Worm (Caenorhabditis elegans) whole organism, young adult: Measurements from ENCODE around the gene tmem-138.

ENCODE experiments used
- F23B12.7 ChIP-seq: sonication (generic microtip); optimal IDR thresholded peaks from 2 replicates; lab custom pipeline; 2017; ENCODE audit warnings: missing genetic modification characterization, mild to moderate bottlenecking, missing compliant biosample characterization, antibody characterized with exemption, moderate library complexity; ENCODE audit not compliant: insufficient read depth
- F33H1.4 ChIP-seq: fragments of 200-800 bp; sonication (Bioruptor generic); IDR thresholded peaks from 2 replicates; pipeline ENCODE4 v1.3.6; 2022; ENCODE audit warnings: missing genetic modification reagents, missing genetic modification characterization, missing compliant biosample characterization
- F49E8.2 ChIP-seq: sonication (generic microtip); optimal IDR thresholded peaks from 3 replicates; lab custom pipeline; 2017; ENCODE audit warnings: missing genetic modification characterization, mild to moderate bottlenecking, missing compliant biosample characterization, antibody characterized with exemption, moderate library complexity; ENCODE audit not compliant: insufficient read depth
- K12H6.12 ChIP-seq: fragments of 200-800 bp; sonication (Bioruptor generic); optimal IDR thresholded peaks from 2 replicates; lab custom pipeline; 2018; ENCODE audit warnings: mild to moderate bottlenecking, missing genetic modification characterization, missing compliant biosample characterization
- T07F8.4 ChIP-seq: sonication (generic microtip); optimal IDR thresholded peaks from 2 replicates; lab custom pipeline; 2016; ENCODE audit warnings: mild to moderate bottlenecking, missing genetic modification characterization, moderate library complexity, missing compliant biosample characterization
- T26A5.8 ChIP-seq: sonication (generic microtip); optimal IDR thresholded peaks from 2 replicates; lab custom pipeline; 2016; ENCODE audit warnings: missing genetic modification characterization, missing compliant biosample characterization
- Y53G8AR.9 ChIP-seq: fragments of 200-800 bp; sonication (Bioruptor generic); conservative IDR thresholded peaks from 2 replicates; pipeline ENCODE4 v1.3.6; 2022; ENCODE audit warnings: missing genetic modification reagents, missing genetic modification characterization, missing compliant biosample characterization
- attf-3 ChIP-seq: fragments of 200-800 bp; sonication (Bioruptor generic); conservative IDR thresholded peaks from 2 replicates; pipeline ENCODE4 v1.3.6; 2022; ENCODE audit warnings: missing genetic modification reagents, missing genetic modification characterization, missing compliant biosample characterization
- attf-5 ChIP-seq: fragments of 200-800 bp; sonication (Bioruptor generic); optimal IDR thresholded peaks from 2 replicates; lab custom pipeline; 2018; ENCODE audit warnings: mild to moderate bottlenecking, missing genetic modification characterization, missing compliant biosample characterization
- attf-6 ChIP-seq: fragments of 200-800 bp; sonication (Bioruptor generic); IDR thresholded peaks from 2 replicates; pipeline ENCODE4 v1.3.6; 2022; ENCODE audit warnings: missing genetic modification reagents, missing genetic modification characterization, missing compliant biosample characterization
- bed-1 ChIP-seq: fragments of 200-800 bp; sonication (Bioruptor generic); IDR thresholded peaks from 2 replicates; pipeline ENCODE4 v1.3.6; 2022; ENCODE audit warnings: missing genetic modification reagents, missing genetic modification characterization, missing compliant biosample characterization
- ceh-27 ChIP-seq: fragments of 200-800 bp; sonication (Bioruptor generic); optimal IDR thresholded peaks from 2 replicates; lab custom pipeline; 2018; ENCODE audit warnings: mild to moderate bottlenecking, missing genetic modification characterization, moderate library complexity, missing compliant biosample characterization
- die-1 ChIP-seq: sonication (generic microtip); optimal IDR thresholded peaks from 2 replicates; lab custom pipeline; 2016; ENCODE audit warnings: missing genotype, mild to moderate bottlenecking, missing genetic modification characterization, missing compliant biosample characterization
- dpl-1 ChIP-seq: fragments of 150-350 bp; optimal IDR thresholded peaks from 2 replicates; lab custom pipeline; 2014; ENCODE audit warnings: missing biosample characterization, missing genetic modification reagents, missing genetic modification characterization
- efl-1 ChIP-seq: fragments of 150-350 bp; optimal IDR thresholded peaks from 2 replicates; lab custom pipeline; 2014; ENCODE audit warnings: missing biosample characterization, missing genetic modification reagents, missing genetic modification characterization
- ets-4 ChIP-seq: fragments of 200-800 bp; sonication (Bioruptor generic); optimal IDR thresholded peaks from 2 replicates; lab custom pipeline; 2018; ENCODE audit warnings: mild to moderate bottlenecking, missing genetic modification characterization, missing compliant biosample characterization
- hlh-12 ChIP-seq: sonication (generic microtip); optimal IDR thresholded peaks from 2 replicates; lab custom pipeline; 2016; ENCODE audit warnings: missing genetic modification characterization, missing compliant biosample characterization
- hlh-26 ChIP-seq: fragments of 200-800 bp; sonication (Bioruptor generic); conservative IDR thresholded peaks from 2 replicates; pipeline ENCODE4 v1.3.6; 2022; ENCODE audit warnings: missing genetic modification reagents, missing genetic modification characterization, missing compliant biosample characterization
- hmg-20 ChIP-seq: fragments of 200-800 bp; sonication (Bioruptor generic); IDR thresholded peaks from 2 replicates; pipeline ENCODE4 v1.3.6; 2022; ENCODE audit warnings: missing genetic modification reagents, missing genetic modification characterization, missing compliant biosample characterization
- hsf-1 ChIP-seq: fragments of 200-800 bp; sonication (Bioruptor generic); IDR thresholded peaks from 2 replicates; pipeline ENCODE4 v1.3.6; 2022; ENCODE audit warnings: missing genetic modification reagents, missing genetic modification characterization, missing compliant biosample characterization
- lin-40 ChIP-seq: sonication (generic microtip); optimal IDR thresholded peaks from 2 replicates; lab custom pipeline; 2016; ENCODE audit warnings: missing genetic modification characterization, mild to moderate bottlenecking, missing compliant biosample characterization, missing genotype, missing genetic modification reagents
- lin-54 ChIP-seq: fragments of 200-800 bp; sonication (Bioruptor generic); optimal IDR thresholded peaks from 2 replicates; lab custom pipeline; 2018; ENCODE audit warnings: mild to moderate bottlenecking, missing genetic modification characterization, missing compliant biosample characterization
- lsl-1 ChIP-seq: fragments of 200-800 bp; sonication (Bioruptor generic); optimal IDR thresholded peaks from 2 replicates; lab custom pipeline; 2018; ENCODE audit warnings: mild to moderate bottlenecking, missing genetic modification characterization, moderate library complexity, missing compliant biosample characterization
- madf-6 ChIP-seq: fragments of 200-800 bp; sonication (Bioruptor generic); IDR thresholded peaks from 2 replicates; pipeline ENCODE4 v1.3.6; 2022; ENCODE audit warnings: missing genetic modification reagents, missing genetic modification characterization, missing compliant biosample characterization
- mcd-1 ChIP-seq: fragments of 200-800 bp; sonication (Bioruptor generic); IDR thresholded peaks from 2 replicates; pipeline ENCODE4 v1.3.6; 2022; ENCODE audit warnings: missing genetic modification reagents, missing genetic modification characterization, missing compliant biosample characterization
- mes-4 ChIP-seq: sonication (generic microtip); optimal IDR thresholded peaks from 2 replicates; lab custom pipeline; 2016; ENCODE audit warnings: missing genotype, missing genetic modification characterization, missing compliant biosample characterization
- mxl-1 ChIP-seq: sonication (generic microtip); optimal IDR thresholded peaks from 2 replicates; lab custom pipeline; 2016; ENCODE audit warnings: missing genetic modification characterization, missing compliant biosample characterization
- nfya-2 ChIP-seq: fragments of 200-800 bp; sonication (Bioruptor generic); IDR thresholded peaks from 2 replicates; pipeline ENCODE4 v1.3.6; 2022; ENCODE audit warnings: missing genetic modification reagents, missing genetic modification characterization, missing compliant biosample characterization
- nhr-179 ChIP-seq: sonication (generic microtip); optimal IDR thresholded peaks from 2 replicates; lab custom pipeline; 2016; ENCODE audit warnings: mild to moderate bottlenecking, missing genetic modification characterization, missing compliant biosample characterization
- nhr-80 ChIP-seq: sonication (generic microtip); optimal IDR thresholded peaks from 2 replicates; lab custom pipeline; 2016; ENCODE audit warnings: missing genetic modification characterization, missing compliant biosample characterization
- rec-8 ChIP-seq, 2 experiments: sonication (generic microtip); optimal IDR thresholded peaks; 2 replicates each; lab custom pipeline; 2016; ENCODE audit warnings: mild to moderate bottlenecking in 2 of 2, missing genetic modification characterization in 2 of 2, missing genetic modification reagents in 2 of 2, missing genotype in 2 of 2, missing biosample characterization in 1 of 2, missing compliant biosample characterization in 1 of 2, moderate library complexity in 1 of 2
- repo-1 ChIP-seq: sonication (generic microtip); optimal IDR thresholded peaks from 2 replicates; lab custom pipeline; 2017; ENCODE audit warnings: mild to moderate bottlenecking, missing genetic modification characterization, missing compliant biosample characterization
- snpc-3.4 ChIP-seq: sonication (generic microtip); optimal IDR thresholded peaks from 2 replicates; lab custom pipeline; 2017; ENCODE audit warnings: missing genetic modification characterization, mild to moderate bottlenecking, missing compliant biosample characterization, antibody characterized with exemption, moderate library complexity, missing genotype, missing genetic modification reagents
- tbx-9 ChIP-seq: sonication (generic microtip); optimal IDR thresholded peaks from 2 replicates; lab custom pipeline; 2016; ENCODE audit warnings: borderline replicate concordance, missing genetic modification characterization, inconsistent platforms, missing compliant biosample characterization
- unc-130 ChIP-seq: sonication (generic microtip); optimal IDR thresholded peaks from 2 replicates; lab custom pipeline; 2016; ENCODE audit warnings: missing genetic modification reagents, missing genetic modification characterization, missing compliant biosample characterization
- zfh-2 ChIP-seq: fragments of 200-800 bp; sonication (Bioruptor generic); conservative IDR thresholded peaks from 2 replicates; pipeline ENCODE4 v1.3.6; 2022; ENCODE audit warnings: missing genetic modification reagents, missing genetic modification characterization, missing compliant biosample characterization
- ztf-18 ChIP-seq: sonication (generic microtip); optimal IDR thresholded peaks from 2 replicates; lab custom pipeline; 2016; ENCODE audit warnings: missing genotype, mild to moderate bottlenecking, missing genetic modification characterization, missing compliant biosample characterization
- ztf-25 ChIP-seq: fragments of 200-800 bp; sonication (Bioruptor generic); IDR thresholded peaks from 2 replicates; pipeline ENCODE4 v1.3.6; 2022; ENCODE audit warnings: missing genetic modification reagents, missing genetic modification characterization, missing compliant biosample characterization
- ztf-6 ChIP-seq: fragments of 200-800 bp; sonication (Bioruptor generic); IDR thresholded peaks from 2 replicates; pipeline ENCODE4 v1.3.6; 2022; ENCODE audit warnings: missing genetic modification reagents, missing genetic modification characterization, missing compliant biosample characterization

tmem-138 gene

DNA sequence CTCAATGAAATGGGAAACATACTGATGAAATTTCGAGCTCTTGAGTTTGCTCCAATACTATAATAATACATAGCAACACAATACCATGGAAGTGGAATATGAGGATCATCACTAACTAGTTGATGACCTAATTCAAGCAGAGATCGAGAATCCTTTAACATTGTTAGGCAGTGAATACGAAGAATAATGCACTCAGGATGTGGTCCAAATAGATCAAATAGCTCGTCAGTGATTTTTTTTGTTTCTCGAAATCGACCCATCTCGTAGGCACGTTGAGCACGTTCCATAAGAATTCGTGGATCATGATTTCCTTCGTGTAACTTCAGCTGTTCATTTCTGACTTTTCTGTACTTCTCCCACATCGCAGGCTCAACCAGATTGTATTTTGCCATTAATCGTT, 3.8 kb downstream of the tmem-138 start:
- TF ChIP-seq hlh-12 (no peak), hmg-20 (GFP tag; lab: Robert Waterston, UW) (no peak), K12H6.12 (tag; lab: Kevin White, UChicago) (no peak), lin-40 (tag; lab: Kevin White, UChicago) (no peak), snpc-3.4 (tag; lab: Kevin White, UChicago) (no peak), attf-5 (GFP tag; lab: Kevin White, UChicago) (no peak), unc-130 (no peak), F23B12.7 (no peak), repo-1 (tag; lab: Kevin White, UChicago) (no peak), hlh-26 (GFP tag; lab: Robert Waterston, UW) (no peak), ceh-27 (GFP tag; lab: Kevin White, UChicago) (no peak), ztf-25 (GFP tag; lab: Robert Waterston, UW) (no peak), ets-4 (GFP tag; lab: Kevin White, UChicago) (no peak), T07F8.4 (tag; lab: Kevin White, UChicago) (no peak), nhr-179 (no peak), zfh-2 (GFP tag; lab: Robert Waterston, UW) (no peak), rec-8 (tag; optimal IDR thresholded peaks at IDR 0.05; lab: Kevin White, UChicago) (no peak), mxl-1 (tag; lab: Kevin White, UChicago) (no peak), attf-6 (no peak), hsf-1 (no peak)
- TF ChIP-seq, all 124 proteins: peak for 0

ce11 chrII:8162120-8162648, 5.1 kb downstream of the tmem-138 start, which contains the start of the genes emb-27 and rrf-3:
TSS of gene emb-27 (minus strand) at chrII:8162170.
TSS of gene rrf-3 (plus strand) at chrII:8162465.
- TF ChIP-seq F49E8.2 (tag; lab: Kevin White, UChicago) (no peak), lin-54 (peak; percentile 51), attf-5 (GFP tag; lab: Kevin White, UChicago) (peak; percentile 83), madf-6 (peak; percentile 48), ztf-6 (GFP tag; lab: Robert Waterston, UW) (no peak), tbx-9 (no peak), T26A5.8 (tag; lab: Kevin White, UChicago) (no peak), bed-1 (no peak), dpl-1 (GFP tag; lab: Kevin White, UChicago) (peak; percentile 51), ztf-18 (tag; lab: Kevin White, UChicago) (peak; percentile 12), nhr-80 (tag; lab: Kevin White, UChicago) (no peak), mes-4 (tag; lab: Kevin White, UChicago) (no peak), lsl-1 (GFP tag; lab: Kevin White, UChicago) (peak; percentile 26), die-1 (no peak), Y53G8AR.9 (no peak), attf-3 (GFP tag; lab: Robert Waterston, UW) (peak; percentile 88), mxl-1 (tag; lab: Kevin White, UChicago) (no peak), mcd-1 (GFP tag; lab: Robert Waterston, UW) (peak; percentile 76), F33H1.4 (peak; percentile 35; the same call in 1 of the 2 replicates), nfya-2 (GFP tag; lab: Robert Waterston, UW) (no peak), ceh-27 (GFP tag; lab: Kevin White, UChicago) (no peak), efl-1 (GFP tag; lab: Kevin White, UChicago) (peak; percentile 83)
